Worm (Caenorhabditis elegans): ENCODE results near the gene C18D4.3.

- no peak for TF ChIP-seq mep-1 (tag; optimal IDR thresholded peaks at IDR 0.05)
- TF ChIP-seq aly-2 (tag; optimal IDR thresholded peaks at IDR 0.05) = no peak
- TF ChIP-seq lin-13 (GFP tag; optimal IDR thresholded peaks at IDR 0.05) = no peak
- no peak for TF ChIP-seq nhr-77 (tag; optimal IDR thresholded peaks at IDR 0.05)
- no peak for TF ChIP-seq lin-15B (tag; optimal IDR thresholded peaks at IDR 0.05)
- TF ChIP-seq snpc-4 (tag; optimal IDR thresholded peaks at IDR 0.05) = no peak
- TF ChIP-seq skn-1 (tag; optimal IDR thresholded peaks at IDR 0.05) = no peak
- TF ChIP-seq nhr-84 (tag; optimal IDR thresholded peaks at IDR 0.05) = no peak
- TF ChIP-seq hlh-4 (tag; optimal IDR thresholded peaks at IDR 0.05) = no peak
- no peak for TF ChIP-seq Y116A8C.19 (tag; optimal IDR thresholded peaks at IDR 0.05; ENCODE audit: borderline replicate concordance)
- no peak for TF ChIP-seq ztf-4 (tag; optimal IDR thresholded peaks at IDR 0.05)
- TF ChIP-seq pqm-1 (tag; optimal IDR thresholded peaks at IDR 0.05) = no peak
- no peak for TF ChIP-seq nhr-28 (tag; optimal IDR thresholded peaks at IDR 0.05)
- TF ChIP-seq ets-5 (GFP tag; IDR thresholded peaks at IDR 0.05) = no peak
Measured at ce11 chrV:17580017-17580416, 47.4 kb upstream of the C18D4.3 start.

Data from whole organism, L1 larva.